Worm (Caenorhabditis elegans) whole organism, L4/young adult: ENCODE data around the gene F32D8.12.

Experiments
- W03F9.2 ChIP-seq: fragments of 150-350 bp; optimal IDR thresholded peaks from 2 replicates; lab custom pipeline; 2014; ENCODE audit warnings: missing biosample characterization, missing genetic modification characterization
- dao-5 ChIP-seq: sonication (generic microtip); optimal IDR thresholded peaks from 2 replicates; lab custom pipeline; 2016; ENCODE audit warnings: missing genotype, missing genetic modification characterization, moderate library complexity, missing compliant biosample characterization
- him-1 ChIP-seq: sonication (generic microtip); optimal IDR thresholded peaks from 2 replicates; lab custom pipeline; 2016; ENCODE audit warnings: missing genotype, missing genetic modification reagents, missing genetic modification characterization, missing compliant biosample characterization

DNA sequence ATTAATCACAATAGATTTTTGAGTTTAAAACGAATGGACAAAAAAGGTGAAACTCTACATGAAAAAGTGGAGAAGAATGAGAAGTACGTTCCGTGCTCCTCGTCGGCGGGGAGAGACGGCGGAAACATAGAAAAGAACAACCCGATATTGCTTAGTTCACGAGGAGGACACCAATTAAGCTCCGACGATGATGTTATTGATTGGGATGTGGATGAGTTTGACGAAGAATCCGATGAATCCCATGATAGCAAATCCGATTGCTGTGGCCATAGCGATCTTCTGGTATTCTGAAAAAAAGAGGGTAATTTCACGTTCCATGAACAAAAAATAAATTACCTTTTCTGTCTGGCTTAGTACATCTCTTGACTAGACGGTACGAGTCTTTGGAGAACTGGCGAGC is 5.9 kb upstream of the F32D8.12 start:
- TF ChIP-seq him-1 (tag; lab: Kevin White, UChicago) = no peak
- no peak for TF ChIP-seq dao-5 (tag; lab: Kevin White, UChicago)
- no peak for TF ChIP-seq W03F9.2 (tag; lab: Kevin White, UChicago)
